Worm (Caenorhabditis elegans) whole organism, L3 larva: ENCODE results near the gene cnc-5.

Experiments used
- R02D3.7 ChIP-seq: fragments of 150-350 bp; optimal IDR thresholded peaks from 2 replicates; lab custom pipeline; 2014; ENCODE audit warnings: missing biosample characterization, missing genetic modification characterization
- ZK546.5 ChIP-seq: sonication (generic microtip); optimal IDR thresholded peaks from 2 replicates; lab custom pipeline; 2017; ENCODE audit warnings: missing biosample characterization, missing genetic modification characterization
- ama-1 ChIP-seq: fragments of 150-350 bp; optimal IDR thresholded peaks from 2 replicates; lab custom pipeline; 2018
- ceh-16 ChIP-seq: sonication (generic microtip); optimal IDR thresholded peaks from 2 replicates; lab custom pipeline; 2017; ENCODE audit warnings: missing biosample characterization, missing genetic modification characterization
- ceh-28 ChIP-seq: fragments of 150-350 bp; optimal IDR thresholded peaks from 2 replicates; lab custom pipeline; 2014; ENCODE audit warnings: missing biosample characterization, missing genetic modification reagents, missing genetic modification characterization
- ceh-82 ChIP-seq: fragments of 150-350 bp; optimal IDR thresholded peaks from 2 replicates; lab custom pipeline; 2014; ENCODE audit warnings: missing biosample characterization, missing genetic modification characterization
- ceh-9 ChIP-seq: sonication (generic microtip); optimal IDR thresholded peaks from 2 replicates; lab custom pipeline; 2018; ENCODE audit warnings: missing biosample characterization, missing genetic modification characterization
- daf-12 ChIP-seq: fragments of 150-350 bp; optimal IDR thresholded peaks from 2 replicates; lab custom pipeline; 2014; ENCODE audit warnings: missing biosample characterization, missing genetic modification reagents, missing genetic modification characterization
- elt-1 ChIP-seq: fragments of 150-350 bp; optimal IDR thresholded peaks from 2 replicates; lab custom pipeline; 2014; ENCODE audit warnings: missing biosample characterization, missing genetic modification characterization
- elt-2 ChIP-seq: sonication (generic microtip); optimal IDR thresholded peaks from 2 replicates; lab custom pipeline; 2016; ENCODE audit warnings: missing genetic modification reagents, mild to moderate bottlenecking, missing genetic modification characterization, missing compliant biosample characterization
- elt-3 ChIP-seq, 3 experiments: fragments of 150-350 bp in 1 of 3; sonication (generic microtip) in 2 of 3; optimal IDR thresholded peaks; 2 replicates in 2 of 3; 4 replicates in 1 of 3; lab custom pipeline; 2014 to 2017; ENCODE audit warnings: missing biosample characterization in 3 of 3, missing genetic modification characterization in 3 of 3
- fkh-2 ChIP-seq: fragments of 150-350 bp; optimal IDR thresholded peaks from 2 replicates; lab custom pipeline; 2014; ENCODE audit warnings: missing biosample characterization, missing genetic modification reagents, missing genetic modification characterization
- fos-1 ChIP-seq: fragments of 150-350 bp; optimal IDR thresholded peaks from 2 replicates; lab custom pipeline; 2014; ENCODE audit warnings: missing biosample characterization, missing genetic modification characterization
- hmg-11 ChIP-seq: sonication (generic microtip); optimal IDR thresholded peaks from 2 replicates; lab custom pipeline; 2016; ENCODE audit warnings: missing genetic modification characterization, missing compliant biosample characterization
- lin-39 ChIP-seq: fragments of 150-350 bp; optimal IDR thresholded peaks from 2 replicates; lab custom pipeline; 2018; ENCODE audit warnings: missing biosample characterization, missing genetic modification reagents, missing genetic modification characterization
- nfya-1 ChIP-seq: sonication (generic microtip); optimal IDR thresholded peaks from 2 replicates; lab custom pipeline; 2017; ENCODE audit warnings: missing genetic modification characterization, mild to moderate bottlenecking, missing compliant biosample characterization, antibody characterized with exemption, moderate library complexity; ENCODE audit not compliant: insufficient read depth
- nhr-11 ChIP-seq: fragments of 150-350 bp; optimal IDR thresholded peaks from 2 replicates; lab custom pipeline; 2014; ENCODE audit warnings: missing biosample characterization, missing genetic modification characterization
- nhr-12 ChIP-seq: fragments of 150-350 bp; optimal IDR thresholded peaks from 2 replicates; lab custom pipeline; 2014; ENCODE audit warnings: missing biosample characterization, missing genetic modification characterization
- nhr-23 ChIP-seq: fragments of 150-350 bp; optimal IDR thresholded peaks from 2 replicates; lab custom pipeline; 2014; ENCODE audit warnings: missing biosample characterization, missing genetic modification reagents, missing genetic modification characterization
- nhr-67 ChIP-seq: fragments of 150-350 bp; optimal IDR thresholded peaks from 2 replicates; lab custom pipeline; 2014; ENCODE audit warnings: missing biosample characterization, missing genetic modification characterization
- nhr-77 ChIP-seq: fragments of 150-350 bp; optimal IDR thresholded peaks from 2 replicates; lab custom pipeline; 2014; ENCODE audit warnings: missing biosample characterization, missing genetic modification characterization
- pha-4 ChIP-seq: fragments of 150-350 bp; optimal IDR thresholded peaks from 2 replicates; lab custom pipeline; 2014; ENCODE audit warnings: missing biosample characterization, missing genetic modification reagents, missing genetic modification characterization
- pqm-1 ChIP-seq: fragments of 150-350 bp; optimal IDR thresholded peaks from 2 replicates; lab custom pipeline; 2017; ENCODE audit warnings: missing biosample characterization, missing genetic modification characterization, inconsistent platforms
- sea-2 ChIP-seq: fragments of 150-350 bp; sonication (generic microtip); optimal IDR thresholded peaks from 4 replicates; lab custom pipeline; 2014; ENCODE audit warnings: missing biosample characterization, missing genetic modification reagents, missing genetic modification characterization
- skn-1 ChIP-seq: fragments of 150-350 bp; optimal IDR thresholded peaks from 2 replicates; lab custom pipeline; 2014; ENCODE audit warnings: missing biosample characterization, missing genetic modification characterization
- snpc-4 ChIP-seq: fragments of 150-350 bp; optimal IDR thresholded peaks from 2 replicates; lab custom pipeline; 2014; ENCODE audit warnings: missing biosample characterization, missing genetic modification characterization
- zag-1 ChIP-seq: fragments of 150-350 bp; optimal IDR thresholded peaks from 2 replicates; lab custom pipeline; 2014; ENCODE audit warnings: missing biosample characterization, missing genetic modification characterization

The cnc-5 gene

ce11 chrV:1460069-1460468 is 14.9 kb downstream of the cnc-5 start, which contains the start of gene hacd-1:
TSS of gene hacd-1 (plus strand) at chrV:1460369.
- TF ChIP-seq ZK546.5 (tag; lab: Kevin White, UChicago) (no peak), snpc-4 (tag; lab: Kevin White, UChicago) (no peak), nhr-67 (tag; lab: Kevin White, UChicago) (no peak), ceh-16 (tag; lab: Kevin White, UChicago) (no peak), nhr-77 (tag; lab: Kevin White, UChicago) (no peak), elt-1 (tag; lab: Kevin White, UChicago) (no peak), elt-3 (tag; optimal IDR thresholded peaks at IDR 0.05; lab: Kevin White, UChicago) (no peak), sea-2 (GFP tag; lab: Kevin White, UChicago) (no peak), lin-39 (tag; lab: Kevin White, UChicago) (no peak), zag-1 (tag; lab: Kevin White, UChicago) (no peak), daf-12 (tag; lab: Kevin White, UChicago) (no peak), skn-1 (tag; lab: Kevin White, UChicago) (no peak)

ce11 chrV:1464543-1465040 is 19.4 kb downstream of the cnc-5 start, which contains the start of the genes fpn-1.2 and pqn-54:
TSS of gene fpn-1.2 (minus strand) at chrV:1464699.
TSS of gene pqn-54 (plus strand) at chrV:1464990.
- TF ChIP-seq elt-2 (tag; lab: Kevin White, UChicago) (peak; percentile 53), pqm-1 (tag; lab: Kevin White, UChicago) (peak; percentile 20), hmg-11 (tag; lab: Kevin White, UChicago) (no peak)

- no peak for TF ChIP-seq ZK546.5 (tag; lab: Kevin White, UChicago)
- no peak for TF ChIP-seq pqm-1 (tag; lab: Kevin White, UChicago)
- TF ChIP-seq hmg-11 (tag; lab: Kevin White, UChicago) = no peak
Measured at ce11 chrV:1465932-1466331, 20.8 kb downstream of the cnc-5 start.

ce11 chrV:1466949-1467348 is 21.8 kb downstream of the cnc-5 start:
- TF ChIP-seq pha-4 (tag; lab: Kevin White, UChicago) (peak; percentile 28), nhr-12 (no peak), ceh-28 (tag; lab: Kevin White, UChicago) (peak; percentile 28), nfya-1 (tag; lab: Kevin White, UChicago) (peak; percentile 47), elt-2 (tag; lab: Kevin White, UChicago) (peak; percentile 29), nhr-11 (tag; lab: Kevin White, UChicago) (no peak), hmg-11 (tag; lab: Kevin White, UChicago) (peak; percentile 41)

ce11 chrV:1467444-1467843 is 22.3 kb downstream of the cnc-5 start, which contains the start of gene gid-8:
TSS of gene gid-8 (plus strand) at chrV:1467744.
- TF ChIP-seq R02D3.7 (no peak), fos-1 (tag; lab: Kevin White, UChicago) (no peak), fkh-2 (tag; lab: Kevin White, UChicago) (no peak), ceh-9 (tag; lab: Kevin White, UChicago) (no peak), ceh-82 (tag; lab: Kevin White, UChicago) (no peak), elt-3 (tag; optimal IDR thresholded peaks at IDR 0.05; lab: Kevin White, UChicago) (no peak), nhr-11 (tag; lab: Kevin White, UChicago) (no peak)
- TF ChIP-seq, all 47 proteins: peak for 0

ce11 chrV:1468905-1469304 is 23.7 kb downstream of the cnc-5 start:
- TF ChIP-seq nhr-23 (tag; lab: Kevin White, UChicago) = no peak
- no peak for TF ChIP-seq fos-1 (tag; lab: Kevin White, UChicago)
- no peak for TF ChIP-seq ama-1
- no peak for TF ChIP-seq pqm-1 (tag; lab: Kevin White, UChicago)
